In the genomic region with DNA sequence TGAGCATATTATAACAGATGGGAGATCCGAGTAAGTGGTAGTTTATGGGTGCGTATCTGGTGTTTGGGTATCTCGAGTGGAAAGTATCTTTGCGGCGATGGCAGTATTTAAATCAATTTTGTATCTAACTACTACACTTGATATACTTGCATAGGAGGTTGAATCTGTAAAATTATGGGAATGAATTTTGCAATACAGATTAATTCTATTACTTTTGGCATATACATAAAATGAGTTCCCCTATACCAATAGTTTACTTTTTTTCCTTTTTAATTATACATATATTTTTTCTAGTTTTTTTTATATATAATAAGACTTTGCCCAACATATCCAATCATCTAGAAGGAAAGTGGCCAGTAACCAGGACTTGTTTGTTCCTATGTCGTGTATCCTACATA, we compare ENCODE assay signal across 2 fruit fly cellular contexts.
TF ChIP-seq lines count a peak whose summit lies in the region.

No protein-coding gene starts in this region.

TF ChIP-seq in whole organism, prepupa, 60 proteins besides CTCF, POLR2A, EP300 and RAD21:
- no peak for TF ChIP-seq CG34406 (GFP tag; optimal IDR thresholded peaks at IDR 0.05; lab: Kevin White, UChicago)
- TF ChIP-seq pdm3 (GFP tag; optimal IDR thresholded peaks at IDR 0.05; lab: Kevin White, UChicago) = no peak
- TF ChIP-seq CG7368 (GFP tag; optimal IDR thresholded peaks at IDR 0.05; lab: Kevin White, UChicago) = no peak
- TF ChIP-seq CG8632 (GFP tag; optimal IDR thresholded peaks at IDR 0.05; lab: Kevin White, UChicago) = peak; percentile 26
- TF ChIP-seq Eip78C (GFP tag; lab: Kevin White, UChicago) = peak; percentile 75
- TF ChIP-seq ss (GFP tag; optimal IDR thresholded peaks at IDR 0.05; lab: Kevin White, UChicago) = peak; percentile 39 to 62
- no peak for TF ChIP-seq CG32006 (GFP tag; optimal IDR thresholded peaks at IDR 0.05; lab: Kevin White, UChicago)
- peak; percentile 11 for TF ChIP-seq CG1621 (tag; optimal IDR thresholded peaks at IDR 0.05; lab: Kevin White, UChicago)
- TF ChIP-seq CG6808 (GFP tag; optimal IDR thresholded peaks at IDR 0.05; lab: Kevin White, UChicago) = peak; percentile 43
- no peak for TF ChIP-seq CG11762 (GFP tag; optimal IDR thresholded peaks at IDR 0.05; lab: Kevin White, UChicago; ENCODE audit: insufficient read depth)
- no peak for TF ChIP-seq CG4318 (GFP tag; optimal IDR thresholded peaks at IDR 0.05; lab: Kevin White, UChicago)
- no peak for TF ChIP-seq vri (GFP tag; optimal IDR thresholded peaks at IDR 0.05; lab: Kevin White, UChicago)
- no peak; the same call in 2 of the 3 replicates for TF ChIP-seq CG8119 (GFP tag; IDR thresholded peaks at IDR 0.05; lab: Robert Waterston, UW)
- TF ChIP-seq CG9139 (GFP tag; optimal IDR thresholded peaks at IDR 0.05; lab: Kevin White, UChicago) = no peak
- peak; percentile 40 for TF ChIP-seq OdsH (GFP tag; optimal IDR thresholded peaks at IDR 0.05; lab: Kevin White, UChicago)
- peak; percentile 64 for TF ChIP-seq CG10631 (GFP tag; optimal IDR thresholded peaks at IDR 0.05; lab: Kevin White, UChicago)
- peak; percentile 8 for TF ChIP-seq CG6792 (GFP tag; optimal IDR thresholded peaks at IDR 0.05; lab: Kevin White, UChicago)
- TF ChIP-seq dsx (GFP tag; optimal IDR thresholded peaks at IDR 0.05; lab: Kevin White, UChicago; ENCODE audit: poor library complexity, severe bottlenecking) = peak; percentile 22
- TF ChIP-seq CG8319 (GFP tag; optimal IDR thresholded peaks at IDR 0.05; lab: Kevin White, UChicago) = no peak
- TF ChIP-seq svp (GFP tag; lab: Kevin White, UChicago) = peak; percentile 11
- peak; percentile 36 for TF ChIP-seq acj6 (GFP tag; optimal IDR thresholded peaks at IDR 0.05; lab: Kevin White, UChicago)
- TF ChIP-seq Ets96B (tag; optimal IDR thresholded peaks at IDR 0.05; lab: Kevin White, UChicago) = peak; percentile 77
- peak; percentile 64 for TF ChIP-seq CG10669 (GFP tag; optimal IDR thresholded peaks at IDR 0.05; lab: Kevin White, UChicago)
- no peak for TF ChIP-seq fd85E (GFP tag; optimal IDR thresholded peaks at IDR 0.05; lab: Kevin White, UChicago)
- TF ChIP-seq spab (GFP tag; optimal IDR thresholded peaks at IDR 0.05; lab: Kevin White, UChicago) = peak; percentile 58
- TF ChIP-seq Eip93F (GFP tag; optimal IDR thresholded peaks at IDR 0.05; lab: Kevin White, UChicago) = no peak
- TF ChIP-seq lz (GFP tag; optimal IDR thresholded peaks at IDR 0.05; lab: Kevin White, UChicago) = no peak
- no peak for TF ChIP-seq CG31627 (GFP tag; optimal IDR thresholded peaks at IDR 0.05; lab: Kevin White, UChicago)
- peak; percentile 53; the same call in 2 of the 3 replicates for TF ChIP-seq CG6163 (GFP tag; IDR thresholded peaks at IDR 0.05; lab: Robert Waterston, UW)
- no peak for TF ChIP-seq cyc (GFP tag; optimal IDR thresholded peaks at IDR 0.05; lab: Kevin White, UChicago)
- TF ChIP-seq Met (GFP tag; optimal IDR thresholded peaks at IDR 0.05; lab: Kevin White, UChicago) = no peak
- TF ChIP-seq Blimp-1 (GFP tag; optimal IDR thresholded peaks at IDR 0.05; lab: Kevin White, UChicago) = no peak
- TF ChIP-seq achi (GFP tag; optimal IDR thresholded peaks at IDR 0.05; lab: Kevin White, UChicago) = peak; percentile 24
- TF ChIP-seq net (GFP tag; optimal IDR thresholded peaks at IDR 0.05; lab: Kevin White, UChicago) = no peak
- TF ChIP-seq CG11902 (GFP tag; optimal IDR thresholded peaks at IDR 0.05; lab: Kevin White, UChicago) = no peak
- TF ChIP-seq salr (GFP tag; optimal IDR thresholded peaks at IDR 0.05; lab: Kevin White, UChicago) = no peak
- peak; percentile 81 for TF ChIP-seq CG3032 (tag; optimal IDR thresholded peaks at IDR 0.05; lab: Kevin White, UChicago)
- no peak for TF ChIP-seq dac (GFP tag; optimal IDR thresholded peaks at IDR 0.05; lab: Kevin White, UChicago)
- TF ChIP-seq Sox15 (GFP tag; optimal IDR thresholded peaks at IDR 0.05; lab: Kevin White, UChicago) = no peak
- TF ChIP-seq fd59A (GFP tag; optimal IDR thresholded peaks at IDR 0.05; lab: Kevin White, UChicago) = peak; percentile 53
- TF ChIP-seq Gug (GFP tag; IDR thresholded peaks at IDR 0.05; lab: Robert Waterston, UW) = no peak

TF ChIP-seq in whole organism, pupa, 21 proteins besides CTCF, POLR2A, EP300 and RAD21:
- TF ChIP-seq CG8301 (tag; optimal IDR thresholded peaks at IDR 0.05; lab: Kevin White, UChicago) (no peak), EcR (GFP tag; optimal IDR thresholded peaks at IDR 0.05; lab: Kevin White, UChicago) (no peak), CG10348 (GFP tag; IDR thresholded peaks at IDR 0.05; lab: Robert Waterston, UW) (no peak), CG32121 (GFP tag; IDR thresholded peaks at IDR 0.05; lab: Robert Waterston, UW) (no peak), CG34367 (tag; optimal IDR thresholded peaks at IDR 0.05; lab: Kevin White, UChicago) (peak; percentile 61), fd96Ca (GFP tag; IDR thresholded peaks at IDR 0.05; lab: Robert Waterston, UW) (no peak), CG15710 (tag; optimal IDR thresholded peaks at IDR 0.05; lab: Kevin White, UChicago) (peak; percentile 83), CG17806 (tag; optimal IDR thresholded peaks at IDR 0.05; lab: Kevin White, UChicago) (peak; percentile 73), Pif1A (GFP tag; optimal IDR thresholded peaks at IDR 0.05; lab: Kevin White, UChicago) (peak; percentile 60), D1 (tag; optimal IDR thresholded peaks at IDR 0.05; lab: Kevin White, UChicago) (peak; percentile 34), CG8159 (tag; optimal IDR thresholded peaks at IDR 0.05; lab: Kevin White, UChicago) (peak; percentile 84), CG9948 (tag; optimal IDR thresholded peaks at IDR 0.05; lab: Kevin White, UChicago) (peak; percentile 84)
